Fruit fly (Drosophila melanogaster): ENCODE measurements around the gene ppk24.

dm6 chr3R:31308855-31309646 is 43.5 kb downstream of the ppk24 start:
- TF ChIP-seq gl (tag; optimal IDR thresholded peaks at IDR 0.05) (no peak), CG17806 (tag; optimal IDR thresholded peaks at IDR 0.05) (no peak), Pif1A (GFP tag; optimal IDR thresholded peaks at IDR 0.05) (peak; percentile 21)

Data from whole organism, pupa.